Fruit fly (Drosophila melanogaster) whole organism, embryonic: ENCODE measurements around the gene NT1.

Source experiments
- Aef1 ChIP-seq: fragments of 200-800 bp; sonication (Bioruptor generic); IDR thresholded peaks from 3 replicates; pipeline ENCODE4 v1.3.6; 2022; ENCODE audit warnings: missing biosample characterization, missing genetic modification characterization
- Atf-2 ChIP-seq: fragments of 200-800 bp; sonication (Bioruptor generic); optimal IDR thresholded peaks from 2 replicates; lab custom pipeline; 2016; ENCODE audit warnings: missing biosample characterization, missing genetic modification characterization
- Awh ChIP-seq: fragments of 200-800 bp; sonication (Bioruptor generic); IDR thresholded peaks from 2 replicates; pipeline ENCODE4, ENCODE4 v1.3.6; 2022; ENCODE audit warnings: missing biosample characterization, missing genetic modification characterization
- Bteb2 ChIP-seq: fragments of 200-800 bp; sonication (Bioruptor generic); optimal IDR thresholded peaks from 2 replicates; lab custom pipeline; 2016; ENCODE audit warnings: missing biosample characterization, missing genetic modification characterization
- CG10366 ChIP-seq: fragments of 200-800 bp; sonication (Bioruptor generic); IDR thresholded peaks from 2 replicates; pipeline ENCODE4 v1.3.6; 2022; ENCODE audit warnings: missing biosample characterization, missing genetic modification characterization
- CG11085 ChIP-seq: fragments of 200-800 bp; sonication (Bioruptor generic); IDR thresholded peaks from 2 replicates; pipeline ENCODE4 v1.3.6; 2022; ENCODE audit warnings: missing biosample characterization, missing genetic modification characterization
- CG11247 ChIP-seq: fragments of 200-800 bp; sonication (Bioruptor generic); IDR thresholded peaks from 2 replicates; pipeline ENCODE4 v1.3.6; 2022; ENCODE audit warnings: missing biosample characterization, missing genetic modification characterization
- CG12155 ChIP-seq: fragments of 200-800 bp; sonication (Bioruptor generic); optimal IDR thresholded peaks from 3 replicates; lab custom pipeline; 2016; ENCODE audit warnings: missing biosample characterization, missing genetic modification characterization
- CG12942 ChIP-seq: fragments of 200-800 bp; sonication (Bioruptor generic); optimal IDR thresholded peaks from 3 replicates; lab custom pipeline; 2016; ENCODE audit warnings: missing biosample characterization, missing genetic modification characterization
- CG13123 ChIP-seq: fragments of 200-800 bp; sonication (Bioruptor generic); optimal IDR thresholded peaks from 2 replicates; lab custom pipeline; 2016; ENCODE audit warnings: missing biosample characterization, missing genetic modification characterization
- CG1602 ChIP-seq: fragments of 200-800 bp; sonication (Bioruptor generic); optimal IDR thresholded peaks from 3 replicates; lab custom pipeline; 2016; ENCODE audit warnings: missing biosample characterization, missing genetic modification characterization
- CG17328 ChIP-seq: fragments of 200-800 bp; sonication (Bioruptor generic); IDR thresholded peaks from 2 replicates; pipeline ENCODE4 v1.3.6; 2022; ENCODE audit warnings: missing biosample characterization, missing genetic modification characterization
- CG18262 ChIP-seq: fragments of 200-800 bp; optimal IDR thresholded peaks from 3 replicates; lab custom pipeline; 2019; ENCODE audit warnings: missing biosample characterization, mild to moderate bottlenecking, missing genetic modification characterization, moderate library complexity
- CG2875 ChIP-seq: fragments of 200-800 bp; sonication (Bioruptor generic); optimal IDR thresholded peaks from 2 replicates; lab custom pipeline; 2017; ENCODE audit warnings: missing biosample characterization, mild to moderate bottlenecking, missing genetic modification characterization, missing genetic modification reagents
- CG2889 ChIP-seq: fragments of 200-800 bp; sonication (Bioruptor generic); IDR thresholded peaks from 3 replicates; pipeline ENCODE4 v1.3.6; 2022; ENCODE audit warnings: missing biosample characterization, missing genetic modification characterization
- CG3163 ChIP-seq: fragments of 200-800 bp; sonication (Bioruptor generic); optimal IDR thresholded peaks from 3 replicates; lab custom pipeline; 2016; ENCODE audit warnings: missing biosample characterization, missing genetic modification characterization
- CG32767 ChIP-seq: fragments of 200-800 bp; sonication (Bioruptor generic); IDR thresholded peaks from 2 replicates; pipeline ENCODE4 v1.3.6; 2022; ENCODE audit warnings: missing biosample characterization, missing genetic modification characterization
- CG4730 ChIP-seq: fragments of 200-800 bp; sonication (Bioruptor generic); IDR thresholded peaks from 2 replicates; pipeline ENCODE4 v1.3.6; 2022; ENCODE audit warnings: missing biosample characterization, missing genetic modification characterization
- CG7786 ChIP-seq: fragments of 200-800 bp; sonication (Bioruptor generic); optimal IDR thresholded peaks from 2 replicates; lab custom pipeline; 2016; ENCODE audit warnings: missing biosample characterization, missing genetic modification characterization
- CG8281 ChIP-seq: fragments of 200-800 bp; sonication (Bioruptor generic); optimal IDR thresholded peaks from 2 replicates; lab custom pipeline; 2018; ENCODE audit warnings: missing biosample characterization, mild to moderate bottlenecking, missing genetic modification characterization, moderate library complexity
- CoRest ChIP-seq: fragments of 200-800 bp; sonication (Bioruptor generic); optimal IDR thresholded peaks from 3 replicates; lab custom pipeline; 2018; ENCODE audit warnings: missing biosample characterization, mild to moderate bottlenecking, missing genetic modification characterization, moderate library complexity
- Doc2 ChIP-seq: fragments of 200-800 bp; sonication (Bioruptor generic); IDR thresholded peaks from 2 replicates; pipeline ENCODE4 v1.3.6; 2022; ENCODE audit warnings: missing biosample characterization, missing genetic modification characterization
- Hand ChIP-seq: fragments of 200-800 bp; sonication (Bioruptor generic); optimal IDR thresholded peaks from 2 replicates; lab custom pipeline; 2017; ENCODE audit warnings: mild to moderate bottlenecking, missing biosample characterization, missing genetic modification reagents, missing genetic modification characterization
- Hr3 ChIP-seq: fragments of 200-800 bp; sonication (Bioruptor generic); optimal IDR thresholded peaks from 3 replicates; lab custom pipeline; 2016; ENCODE audit warnings: missing biosample characterization, missing genetic modification characterization
- Hr51 ChIP-seq, 2 experiments: fragments of 200-800 bp; sonication (Bioruptor generic); optimal IDR thresholded peaks; 2 replicates in 1 of 2; 3 replicates in 1 of 2; lab custom pipeline; 2016 to 2018; ENCODE audit warnings: missing biosample characterization in 2 of 2, missing genetic modification characterization in 2 of 2, mild to moderate bottlenecking in 1 of 2, moderate library complexity in 1 of 2
- Lim3 ChIP-seq: fragments of 200-800 bp; sonication (Bioruptor generic); IDR thresholded peaks from 2 replicates; pipeline ENCODE4 v1.3.6; 2022; ENCODE audit warnings: missing biosample characterization, missing genetic modification characterization
- MBD-R2 ChIP-seq: fragments of 200-800 bp; sonication (Bioruptor generic); IDR thresholded peaks from 2 replicates; pipeline ENCODE4 v1.3.6; 2022; ENCODE audit warnings: missing biosample characterization, missing genetic modification characterization
- Ptx1 ChIP-seq: fragments of 200-800 bp; sonication (Bioruptor generic); IDR thresholded peaks from 2 replicates; pipeline ENCODE4 v1.3.6; 2022; ENCODE audit warnings: missing biosample characterization, missing genetic modification characterization
- Sry-β ChIP-seq: fragments of 200-800 bp; sonication (Bioruptor generic); optimal IDR thresholded peaks from 2 replicates; lab custom pipeline; 2018; ENCODE audit warnings: missing biosample characterization, mild to moderate bottlenecking, missing genetic modification characterization, moderate library complexity
- TFAM ChIP-seq: fragments of 200-800 bp; sonication (Bioruptor generic); optimal IDR thresholded peaks from 2 replicates; lab custom pipeline; 2017; ENCODE audit warnings: missing biosample characterization, missing genetic modification characterization, inconsistent platforms
- Xbp1 ChIP-seq: fragments of 200-800 bp; sonication (Bioruptor generic); optimal IDR thresholded peaks from 3 replicates; lab custom pipeline; 2016; ENCODE audit warnings: missing biosample characterization, mild to moderate bottlenecking, missing genetic modification characterization
- YL-1 ChIP-seq: fragments of 200-800 bp; sonication (Bioruptor generic); optimal IDR thresholded peaks from 3 replicates; lab custom pipeline; 2017; ENCODE audit warnings: missing biosample characterization, mild to moderate bottlenecking, missing genetic modification characterization
- abd-A ChIP-seq: fragments of 200-800 bp; sonication (Bioruptor generic); optimal IDR thresholded peaks from 3 replicates; lab custom pipeline; 2019; ENCODE audit warnings: missing biosample characterization, mild to moderate bottlenecking, missing genetic modification characterization, moderate library complexity
- ac ChIP-seq: fragments of 200-800 bp; sonication (Bioruptor generic); optimal IDR thresholded peaks from 3 replicates; lab custom pipeline; 2017; ENCODE audit warnings: missing biosample characterization, mild to moderate bottlenecking, missing genetic modification characterization
- bsh ChIP-seq, 2 experiments: fragments of 200-800 bp; sonication (Bioruptor generic); optimal IDR thresholded peaks; 2 replicates each; lab custom pipeline; 2017 to 2018; ENCODE audit warnings: mild to moderate bottlenecking in 2 of 2, missing biosample characterization in 2 of 2, missing genetic modification characterization in 2 of 2, moderate library complexity in 1 of 2
- chif ChIP-seq, 2 experiments: fragments of 200-800 bp; sonication (Bioruptor generic); optimal IDR thresholded peaks; 3 replicates each; lab custom pipeline; 2016; ENCODE audit warnings: missing biosample characterization in 2 of 2, missing genetic modification characterization in 2 of 2
- dmrt11E ChIP-seq: fragments of 200-800 bp; sonication (Bioruptor generic); optimal IDR thresholded peaks from 3 replicates; lab custom pipeline; 2018; ENCODE audit warnings: missing biosample characterization, mild to moderate bottlenecking, missing genetic modification characterization, moderate library complexity
- dmrt99B ChIP-seq: fragments of 200-800 bp; sonication (Bioruptor generic); optimal IDR thresholded peaks from 2 replicates; lab custom pipeline; 2018; ENCODE audit warnings: missing biosample characterization, mild to moderate bottlenecking, missing genetic modification characterization, moderate library complexity
- eve ChIP-seq, 2 experiments: fragments of >200 bp; optimal IDR thresholded peaks; 2 replicates each; lab custom pipeline; 2017; ENCODE audit warnings: missing biosample characterization in 2 of 2, missing genetic modification characterization in 2 of 2
- eyg ChIP-seq: fragments of 200-800 bp; sonication (Bioruptor generic); optimal IDR thresholded peaks from 3 replicates; lab custom pipeline; 2016; ENCODE audit warnings: missing biosample characterization, missing genetic modification characterization
- fd64A ChIP-seq: fragments of 200-800 bp; sonication (Bioruptor generic); optimal IDR thresholded peaks from 3 replicates; lab custom pipeline; 2018; ENCODE audit warnings: missing biosample characterization, mild to moderate bottlenecking, missing genetic modification characterization
- fd96Cb ChIP-seq: fragments of 200-800 bp; sonication (Bioruptor generic); optimal IDR thresholded peaks from 2 replicates; lab custom pipeline; 2018; ENCODE audit warnings: missing biosample characterization, mild to moderate bottlenecking, missing genetic modification characterization, moderate library complexity
- fu2 ChIP-seq: fragments of 200-800 bp; sonication (Bioruptor generic); optimal IDR thresholded peaks from 2 replicates; lab custom pipeline; 2016; ENCODE audit warnings: missing biosample characterization, missing genetic modification characterization
- gt ChIP-seq: fragments of 200-800 bp; sonication (Bioruptor generic); IDR thresholded peaks from 2 replicates; pipeline ENCODE4 v1.3.6; 2022; ENCODE audit warnings: missing biosample characterization, missing genetic modification characterization
- jigr1 ChIP-seq: fragments of 200-800 bp; sonication (Bioruptor generic); IDR thresholded peaks from 3 replicates; pipeline ENCODE4 v1.3.6; 2022; ENCODE audit warnings: missing biosample characterization, missing genetic modification characterization
- jing ChIP-seq: fragments of 200-800 bp; sonication (Bioruptor generic); optimal IDR thresholded peaks from 2 replicates; lab custom pipeline; 2018; ENCODE audit warnings: missing biosample characterization, mild to moderate bottlenecking, missing genetic modification characterization
- kay ChIP-seq: fragments of 200-800 bp; sonication (Bioruptor generic); optimal IDR thresholded peaks from 2 replicates; lab custom pipeline; 2016; ENCODE audit warnings: missing biosample characterization, missing genetic modification characterization
- nerfin-1 ChIP-seq: fragments of 200-800 bp; sonication (Bioruptor generic); optimal IDR thresholded peaks from 3 replicates; lab custom pipeline; 2019; ENCODE audit warnings: missing biosample characterization, mild to moderate bottlenecking, missing genetic modification characterization, moderate library complexity
- nom ChIP-seq: fragments of 200-800 bp; sonication (Bioruptor generic); optimal IDR thresholded peaks from 2 replicates; lab custom pipeline; 2017; ENCODE audit warnings: missing biosample characterization, missing genetic modification characterization, mild to moderate bottlenecking, moderate library complexity, missing genetic modification reagents
- sr ChIP-seq: fragments of 200-800 bp; sonication (Bioruptor generic); IDR thresholded peaks from 3 replicates; pipeline ENCODE4 v1.3.6; 2022; ENCODE audit warnings: missing biosample characterization, missing genetic modification characterization
- tx ChIP-seq: fragments of 200-800 bp; sonication (Bioruptor generic); optimal IDR thresholded peaks from 2 replicates; lab custom pipeline; 2016; ENCODE audit warnings: missing biosample characterization, missing genetic modification characterization
- zfh2 ChIP-seq: fragments of 200-800 bp; sonication (Bioruptor generic); optimal IDR thresholded peaks from 2 replicates; lab custom pipeline; 2016; ENCODE audit warnings: missing biosample characterization, missing genetic modification characterization

NT1 gene

DNA sequence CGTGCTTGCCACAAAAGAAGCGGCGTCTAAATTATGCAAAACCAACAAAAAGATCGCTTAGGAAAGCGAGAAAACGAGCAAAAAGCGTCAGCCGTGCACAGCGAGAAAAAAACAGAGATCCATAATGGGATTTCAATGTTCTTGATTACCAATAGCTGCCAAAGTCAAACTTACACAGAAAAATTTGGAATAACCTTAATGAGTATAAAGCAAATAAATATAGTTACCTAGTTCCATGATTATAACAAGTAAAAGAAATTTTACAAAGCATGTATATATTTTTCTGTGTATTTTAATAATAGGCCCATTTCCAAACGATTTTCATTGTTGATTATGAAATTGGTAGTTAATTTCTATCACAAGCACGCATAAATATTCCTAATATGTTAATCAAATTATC lies 25.7 kb upstream of the NT1 start (continued):
- peak in 1 of 2 experiments; percentile 74 for TF ChIP-seq Hr51 (GFP tag; optimal IDR thresholded peaks at IDR 0.05; lab: Kevin White, UChicago)
- no peak for TF ChIP-seq tx (GFP tag; lab: Kevin White, UChicago)
- no peak for TF ChIP-seq CG13123
- TF ChIP-seq Sry-β (GFP tag; lab: Kevin White, UChicago) = no peak
- TF ChIP-seq bsh (GFP tag; optimal IDR thresholded peaks at IDR 0.05; lab: Kevin White, UChicago) = peak in 1 of 2 experiments; percentile 26
- TF ChIP-seq CG32767 = no peak
- no peak for TF ChIP-seq nom
- no peak for TF ChIP-seq fu2 (GFP tag; lab: Kevin White, UChicago)
- no peak for TF ChIP-seq chif (GFP tag; optimal IDR thresholded peaks at IDR 0.05; lab: Kevin White, UChicago)
- TF ChIP-seq fd64A = no peak
- TF ChIP-seq nerfin-1 (tag; lab: Kevin White, UChicago) = peak; percentile 28
- TF ChIP-seq CG18262 (tag; lab: Kevin White, UChicago) = peak; percentile 56
- TF ChIP-seq Xbp1 (GFP tag; lab: Kevin White, UChicago) = peak; percentile 36
- no peak; the same call in 1 of the 2 replicates for TF ChIP-seq CG17328 (GFP tag; lab: Robert Waterston, UW)
- peak; percentile 27; the same call in 1 of the 3 replicates for TF ChIP-seq Aef1 (GFP tag; lab: Robert Waterston, UW)
- 0 out of 3 replicates have a peak, but pooled peaks have one; percentile 13 for TF ChIP-seq jigr1 (GFP tag; lab: Robert Waterston, UW)
- TF ChIP-seq gt = no peak
- TF ChIP-seq MBD-R2 (GFP tag; lab: Robert Waterston, UW) = no peak
- no peak for TF ChIP-seq CG1602 (GFP tag; lab: Kevin White, UChicago)
- no peak for TF ChIP-seq sr (GFP tag; lab: Robert Waterston, UW)
- TF ChIP-seq Hr3 (GFP tag; lab: Kevin White, UChicago) = no peak
- no peak for TF ChIP-seq Lim3
- TF ChIP-seq CG12155 (GFP tag; lab: Kevin White, UChicago) = no peak
- TF ChIP-seq CG2875 = peak; percentile 1
- peak; percentile 40 for TF ChIP-seq CG10366 (GFP tag; lab: Robert Waterston, UW)
- peak; percentile 71 for TF ChIP-seq abd-A (tag; lab: Kevin White, UChicago)
- no peak for TF ChIP-seq CG12942 (GFP tag; lab: Kevin White, UChicago)
- no peak for TF ChIP-seq Doc2
- peak; percentile 83 for TF ChIP-seq dmrt99B
- TF ChIP-seq Atf-2 (GFP tag; lab: Kevin White, UChicago) = no peak
- no peak for TF ChIP-seq TFAM (GFP tag; lab: Kevin White, UChicago)
- no peak for TF ChIP-seq CG7786
- TF ChIP-seq CG8281 (tag; lab: Kevin White, UChicago) = no peak
- peak; percentile 31 for TF ChIP-seq CoRest (tag; lab: Kevin White, UChicago)
- peak; percentile 61 for TF ChIP-seq Ptx1 (GFP tag; lab: Robert Waterston, UW)
- TF ChIP-seq eyg = no peak
- no peak for TF ChIP-seq jing (GFP tag; lab: Kevin White, UChicago)
- no peak for TF ChIP-seq Hand (GFP tag; lab: Kevin White, UChicago)
- no peak for TF ChIP-seq Bteb2 (GFP tag; lab: Kevin White, UChicago)
- TF ChIP-seq CG11247 (GFP tag; lab: Robert Waterston, UW) = no peak
- TF ChIP-seq zfh2 (GFP tag; lab: Kevin White, UChicago) = no peak
- no peak for TF ChIP-seq CG11085 (GFP tag; lab: Robert Waterston, UW)
- TF ChIP-seq dmrt11E (tag; lab: Kevin White, UChicago) = no peak
- peak; percentile 70 for TF ChIP-seq fd96Cb (tag; lab: Kevin White, UChicago)
- no peak for TF ChIP-seq eve (GFP tag; optimal IDR thresholded peaks at IDR 0.05; lab: Kevin White, UChicago)
- no peak for TF ChIP-seq CG2889 (GFP tag; lab: Robert Waterston, UW)
- no peak for TF ChIP-seq CG3163
- no peak for TF ChIP-seq kay
- no peak for TF ChIP-seq YL-1 (GFP tag; lab: Kevin White, UChicago)
- TF ChIP-seq Awh (GFP tag; lab: Robert Waterston, UW) = peak; percentile 74
- TF ChIP-seq ac (GFP tag; lab: Kevin White, UChicago) = no peak
- peak; percentile 18; the same call in 1 of the 2 replicates for TF ChIP-seq CG4730 (GFP tag; lab: Robert Waterston, UW)
